Worm (Caenorhabditis elegans): ENCODE data around the gene nhr-164.

nhr-164 gene

DNA sequence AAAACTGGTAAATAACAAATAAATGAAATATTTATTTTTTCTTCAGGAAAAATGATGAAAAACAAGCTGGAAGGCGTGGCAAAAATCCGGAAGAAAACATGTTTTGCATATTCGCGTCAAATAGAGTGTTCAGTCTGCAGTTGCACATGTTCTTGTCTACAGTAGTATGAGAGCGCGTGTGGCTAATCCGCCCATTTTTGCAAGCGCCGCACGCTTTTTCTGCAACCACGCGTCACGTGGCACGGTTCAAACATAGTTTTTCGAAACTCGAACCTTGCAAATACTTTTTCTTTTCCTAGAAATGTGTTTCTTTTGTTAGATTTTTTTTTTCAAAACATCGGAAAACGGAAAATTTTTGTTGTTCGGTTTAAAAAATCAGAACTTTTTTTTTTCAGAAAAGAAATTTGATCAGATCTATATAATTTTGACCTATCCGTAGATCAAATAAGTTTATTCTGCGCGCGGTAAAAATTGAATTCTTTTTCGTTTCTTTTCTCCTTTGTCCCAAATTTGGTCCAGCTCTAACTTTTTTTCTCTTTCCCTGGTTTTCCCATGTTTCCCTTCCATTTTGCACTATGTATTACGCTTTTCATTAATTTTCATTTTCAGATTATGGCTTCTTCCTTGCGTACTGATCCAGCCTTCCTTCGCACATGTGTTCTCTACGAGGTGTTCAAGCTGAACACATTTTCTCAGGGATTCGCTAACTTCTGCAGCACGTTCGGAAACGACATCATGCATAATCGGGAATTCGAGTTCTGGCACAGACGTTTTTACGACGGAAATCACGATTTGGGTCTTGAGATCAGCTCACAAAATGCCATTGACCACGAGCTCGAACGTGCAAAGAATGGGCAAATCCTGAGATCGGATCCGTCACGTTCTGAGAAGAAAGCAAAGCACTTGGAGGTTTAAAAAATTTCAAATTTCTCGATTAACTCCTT, 51.2 kb downstream of the nhr-164 start, which contains the start of gene Y75B12B.1 (continued):
- TF ChIP-seq B0336.3 (GFP tag; IDR thresholded peaks at IDR 0.05) = peak; percentile 84
- peak; percentile 94 for TF ChIP-seq athp-1 (tag; optimal IDR thresholded peaks at IDR 0.05)
- TF ChIP-seq madf-3 (GFP tag; IDR thresholded peaks at IDR 0.05) = 0 out of 2 replicates have a peak, but pooled peaks have one; percentile 24
- peak; percentile 66 for TF ChIP-seq madf-8 (GFP tag; conservative IDR thresholded peaks at IDR 0.05)
- TF ChIP-seq dpff-1 (tag; optimal IDR thresholded peaks at IDR 0.05) = no peak
- TF ChIP-seq him-1 (tag; optimal IDR thresholded peaks at IDR 0.05) = peak; percentile 85
- TF ChIP-seq F37B4.10 (GFP tag; IDR thresholded peaks at IDR 0.05) = no peak
- peak; percentile 12 for TF ChIP-seq repo-1 (tag; optimal IDR thresholded peaks at IDR 0.05)
- no peak for TF ChIP-seq lin-40 (tag; optimal IDR thresholded peaks at IDR 0.05)
- TF ChIP-seq snpc-1.1 (tag; optimal IDR thresholded peaks at IDR 0.05; ENCODE audit: insufficient read depth) = peak; percentile 33
- peak; percentile 77 for TF ChIP-seq tlf-1 (GFP tag; optimal IDR thresholded peaks at IDR 0.05)
- peak; percentile 46 for TF ChIP-seq rcor-1 (GFP tag; IDR thresholded peaks at IDR 0.05)
- no peak for TF ChIP-seq hrde-1 (tag; optimal IDR thresholded peaks at IDR 0.05; ENCODE audit: borderline replicate concordance)
- no peak for TF ChIP-seq hlh-12 (tag; optimal IDR thresholded peaks at IDR 0.05)
- TF ChIP-seq efl-1 (GFP tag; optimal IDR thresholded peaks at IDR 0.05) = peak; percentile 91
- peak; percentile 79 for TF ChIP-seq ceh-100 (GFP tag; IDR thresholded peaks at IDR 0.05)
- TF ChIP-seq sptf-2 (GFP tag; optimal IDR thresholded peaks at IDR 0.05) = no peak
- peak; percentile 67 for TF ChIP-seq lin-54 (GFP tag; optimal IDR thresholded peaks at IDR 0.05)
- TF ChIP-seq F57C9.4 (tag; optimal IDR thresholded peaks at IDR 0.05) = no peak
- TF ChIP-seq dox-1 (GFP tag; IDR thresholded peaks at IDR 0.05) = peak; percentile 68
- TF ChIP-seq Y53F4B.3 (GFP tag; IDR thresholded peaks at IDR 0.05) = no peak
- TF ChIP-seq snpc-1.3 (tag; optimal IDR thresholded peaks at IDR 0.05; ENCODE audit: insufficient read depth) = peak; percentile 34
- TF ChIP-seq snpc-3.4 (tag; optimal IDR thresholded peaks at IDR 0.05) = peak; percentile 66
- no peak for TF ChIP-seq somi-1 (GFP tag; optimal IDR thresholded peaks at IDR 0.05)
- peak; percentile 89 for TF ChIP-seq D2030.7 (GFP tag; IDR thresholded peaks at IDR 0.05)
- TF ChIP-seq Y56A3A.18 (GFP tag; IDR thresholded peaks at IDR 0.05) = no peak
- peak; percentile 9; the same call in 1 of the 2 replicates for TF ChIP-seq hmg-1.2 (GFP tag; IDR thresholded peaks at IDR 0.05)
- TF ChIP-seq xnd-1 (tag; optimal IDR thresholded peaks at IDR 0.05) = peak; percentile 95

All from whole organism, young adult.